Worm (Caenorhabditis elegans): ENCODE results near the gene K11D12.6.

DNA sequence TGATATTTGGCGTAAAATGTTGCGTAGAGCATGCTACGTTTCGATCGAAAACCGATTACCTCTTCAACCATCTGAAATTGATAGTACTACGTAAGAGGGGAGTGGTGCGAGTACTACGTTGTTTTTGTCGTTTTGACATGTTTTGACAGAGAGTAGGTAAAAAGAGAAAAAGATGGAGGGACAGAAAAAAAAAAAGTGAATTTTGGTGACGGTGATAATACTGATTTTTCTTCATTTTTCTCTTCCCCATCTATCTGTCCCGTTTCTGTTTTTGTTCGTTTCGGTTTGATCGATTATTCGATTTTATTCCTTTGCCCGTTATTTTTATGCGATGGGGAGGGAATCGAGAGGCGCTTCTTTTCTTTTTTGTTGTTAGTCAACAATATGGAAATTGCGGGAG lies 6.0 kb upstream of the K11D12.6 start, which contains the start of gene K11D12.8:
- TF ChIP-seq ceh-16 (tag; optimal IDR thresholded peaks at IDR 0.05) (no peak), snpc-4 (tag; optimal IDR thresholded peaks at IDR 0.05) (no peak), pha-4 (tag; optimal IDR thresholded peaks at IDR 0.05) (no peak), nhr-25 (tag; optimal IDR thresholded peaks at IDR 0.05) (no peak), nhr-237 (tag; optimal IDR thresholded peaks at IDR 0.05) (no peak), nhr-23 (tag; optimal IDR thresholded peaks at IDR 0.05) (no peak), unc-62 (GFP tag; optimal IDR thresholded peaks at IDR 0.05) (no peak), mdl-1 (tag; optimal IDR thresholded peaks at IDR 0.05) (no peak), nhr-76 (tag; optimal IDR thresholded peaks at IDR 0.05) (no peak), lin-15B (tag; optimal IDR thresholded peaks at IDR 0.05) (no peak), nhr-12 (tag; optimal IDR thresholded peaks at IDR 0.05) (no peak), nhr-77 (tag; optimal IDR thresholded peaks at IDR 0.05) (no peak), zag-1 (tag; optimal IDR thresholded peaks at IDR 0.05) (no peak)

All from whole organism, L3 larva.